Fruit fly (Drosophila melanogaster) whole organism, embryonic: ENCODE results near the gene PolG2.

ENCODE experiments used
- B-H1 ChIP-seq: fragments of 200-800 bp; sonication (Bioruptor generic); IDR thresholded peaks from 3 replicates; pipeline ENCODE4 v1.3.6; 2022; ENCODE audit warnings: missing biosample characterization, missing genetic modification characterization
- CG11456 ChIP-seq: fragments of 200-800 bp; sonication (Bioruptor generic); IDR thresholded peaks from 3 replicates; pipeline ENCODE4 v1.3.6; 2022; ENCODE audit warnings: missing biosample characterization, missing genetic modification characterization
- CG12071 ChIP-seq: fragments of 200-800 bp; sonication (Bioruptor generic); optimal IDR thresholded peaks from 3 replicates; lab custom pipeline; 2018; ENCODE audit warnings: missing biosample characterization, mild to moderate bottlenecking, missing genetic modification characterization
- CG12155 ChIP-seq: fragments of 200-800 bp; sonication (Bioruptor generic); optimal IDR thresholded peaks from 3 replicates; lab custom pipeline; 2016; ENCODE audit warnings: missing biosample characterization, missing genetic modification characterization
- CG1529 ChIP-seq: fragments of 200-800 bp; sonication (Bioruptor generic); optimal IDR thresholded peaks from 3 replicates; lab custom pipeline; 2018; ENCODE audit warnings: missing biosample characterization, missing genetic modification characterization
- CG2712 ChIP-seq: fragments of 200-800 bp; optimal IDR thresholded peaks from 3 replicates; lab custom pipeline; 2019; ENCODE audit warnings: missing biosample characterization, mild to moderate bottlenecking, missing genetic modification characterization, moderate library complexity
- CG30020 ChIP-seq: fragments of 200-800 bp; optimal IDR thresholded peaks from 2 replicates; lab custom pipeline; 2019; ENCODE audit warnings: missing biosample characterization, mild to moderate bottlenecking, missing genetic modification characterization, moderate library complexity
- CG31224 ChIP-seq: fragments of 200-800 bp; sonication (Bioruptor generic); IDR thresholded peaks from 2 replicates; pipeline ENCODE4 v1.3.6; 2022; ENCODE audit warnings: missing biosample characterization, missing genetic modification characterization
- CG32532 ChIP-seq: fragments of 200-800 bp; sonication (Bioruptor generic); IDR thresholded peaks from 2 replicates; pipeline ENCODE4 v1.3.6; 2022; ENCODE audit warnings: missing biosample characterization, missing genetic modification characterization
- CG3838 ChIP-seq: fragments of 200-800 bp; sonication (Bioruptor generic); optimal IDR thresholded peaks from 3 replicates; lab custom pipeline; 2016; ENCODE audit warnings: missing biosample characterization, missing genetic modification characterization
- CG4424 ChIP-seq: fragments of 200-800 bp; sonication (Bioruptor generic); optimal IDR thresholded peaks from 3 replicates; lab custom pipeline; 2016; ENCODE audit warnings: missing biosample characterization, missing genetic modification characterization
- CG7745 ChIP-seq: fragments of 200-800 bp; sonication (Bioruptor generic); optimal IDR thresholded peaks from 2 replicates; lab custom pipeline; 2018; ENCODE audit warnings: missing biosample characterization, mild to moderate bottlenecking, missing genetic modification characterization, moderate library complexity
- CG9817 ChIP-seq: fragments of 200-800 bp; sonication (Bioruptor generic); optimal IDR thresholded peaks from 2 replicates; lab custom pipeline; 2018; ENCODE audit warnings: missing biosample characterization, mild to moderate bottlenecking, missing genetic modification characterization, moderate library complexity
- Dbx ChIP-seq: fragments of 200-800 bp; sonication (Bioruptor generic); IDR thresholded peaks from 3 replicates; pipeline ENCODE4 v1.3.6; 2022; ENCODE audit warnings: missing biosample characterization, missing genetic modification characterization
- Dp ChIP-seq: fragments of 200-800 bp; sonication (Bioruptor generic); optimal IDR thresholded peaks from 2 replicates; lab custom pipeline; 2018; ENCODE audit warnings: missing biosample characterization, mild to moderate bottlenecking, missing genetic modification characterization, moderate library complexity
- E2f1 ChIP-seq: fragments of 200-800 bp; sonication (Bioruptor generic); IDR thresholded peaks from 2 replicates; pipeline ENCODE4 v1.3.6; 2022; ENCODE audit warnings: missing biosample characterization, missing genetic modification characterization
- Gsc ChIP-seq: fragments of 200-800 bp; sonication (Bioruptor generic); IDR thresholded peaks from 2 replicates; pipeline ENCODE4 v1.3.6; 2022; ENCODE audit warnings: missing biosample characterization, missing genetic modification characterization
- HHEX ChIP-seq: fragments of 200-800 bp; sonication (Bioruptor generic); optimal IDR thresholded peaks from 3 replicates; lab custom pipeline; 2017; ENCODE audit warnings: missing biosample characterization, mild to moderate bottlenecking, missing genetic modification characterization, missing genetic modification reagents
- Hand ChIP-seq: fragments of 200-800 bp; sonication (Bioruptor generic); optimal IDR thresholded peaks from 2 replicates; lab custom pipeline; 2017; ENCODE audit warnings: mild to moderate bottlenecking, missing biosample characterization, missing genetic modification reagents, missing genetic modification characterization
- Jarid2 ChIP-seq: fragments of 200-800 bp; sonication (Bioruptor generic); optimal IDR thresholded peaks from 3 replicates; lab custom pipeline; 2017; ENCODE audit warnings: mild to moderate bottlenecking, missing biosample characterization, missing genetic modification reagents, missing genetic modification characterization
- MTF-1 ChIP-seq: fragments of 200-800 bp; sonication (Bioruptor generic); optimal IDR thresholded peaks from 2 replicates; lab custom pipeline; 2018; ENCODE audit warnings: missing biosample characterization, mild to moderate bottlenecking, missing genetic modification characterization, borderline replicate concordance
- Mad ChIP-seq: fragments of 200-800 bp; sonication (Bioruptor generic); optimal IDR thresholded peaks from 2 replicates; lab custom pipeline; 2016; ENCODE audit warnings: missing biosample characterization, missing genetic modification characterization
- Myb ChIP-seq: fragments of 200-800 bp; sonication (Bioruptor generic); optimal IDR thresholded peaks from 2 replicates; lab custom pipeline; 2016; ENCODE audit warnings: missing biosample characterization, missing genetic modification characterization
- Nf-YB ChIP-seq: fragments of 200-800 bp; sonication (Bioruptor generic); optimal IDR thresholded peaks from 3 replicates; lab custom pipeline; 2019; ENCODE audit warnings: missing biosample characterization, mild to moderate bottlenecking, missing genetic modification characterization, moderate library complexity
- Ptx1 ChIP-seq: fragments of 200-800 bp; sonication (Bioruptor generic); IDR thresholded peaks from 2 replicates; pipeline ENCODE4 v1.3.6; 2022; ENCODE audit warnings: missing biosample characterization, missing genetic modification characterization
- Sin3A ChIP-seq: fragments of >200 bp; optimal IDR thresholded peaks from 2 replicates; lab custom pipeline; 2018
- Six4 ChIP-seq: fragments of 200-800 bp; sonication (Bioruptor generic); optimal IDR thresholded peaks from 2 replicates; lab custom pipeline; 2016; ENCODE audit warnings: missing biosample characterization, missing genetic modification characterization
- ab ChIP-seq: fragments of 200-800 bp; sonication (Bioruptor generic); optimal IDR thresholded peaks from 2 replicates; lab custom pipeline; 2016; ENCODE audit warnings: missing biosample characterization, missing genetic modification characterization
- amos ChIP-seq: fragments of 200-800 bp; sonication (Bioruptor generic); IDR thresholded peaks from 2 replicates; pipeline ENCODE4 v1.3.6; 2022; ENCODE audit warnings: missing biosample characterization, missing genetic modification characterization; ENCODE audit not compliant: partially characterized antibody
- ato ChIP-seq: fragments of 200-800 bp; sonication (Bioruptor generic); IDR thresholded peaks from 2 replicates; pipeline ENCODE4 v1.3.6; 2022; ENCODE audit warnings: missing biosample characterization, missing genetic modification characterization; ENCODE audit not compliant: partially characterized antibody
- bab2 ChIP-seq: fragments of 200-800 bp; sonication (Bioruptor generic); optimal IDR thresholded peaks from 2 replicates; lab custom pipeline; 2016; ENCODE audit warnings: missing biosample characterization, missing genetic modification characterization
- da ChIP-seq: fragments of 200-800 bp; sonication (Bioruptor generic); optimal IDR thresholded peaks from 2 replicates; lab custom pipeline; 2016; ENCODE audit warnings: missing biosample characterization, missing genetic modification characterization
- dan ChIP-seq: fragments of 200-800 bp; sonication (Bioruptor generic); IDR thresholded peaks from 2 replicates; pipeline ENCODE4 v1.3.6; 2022; ENCODE audit warnings: missing biosample characterization, missing genetic modification characterization
- fd102C ChIP-seq: fragments of 200-800 bp; sonication (Bioruptor generic); optimal IDR thresholded peaks from 2 replicates; lab custom pipeline; 2018; ENCODE audit warnings: missing biosample characterization, mild to moderate bottlenecking, missing genetic modification characterization, moderate library complexity
- fd64A ChIP-seq: fragments of 200-800 bp; sonication (Bioruptor generic); optimal IDR thresholded peaks from 3 replicates; lab custom pipeline; 2018; ENCODE audit warnings: missing biosample characterization, mild to moderate bottlenecking, missing genetic modification characterization
- gro ChIP-seq: fragments of 200-800 bp; sonication (Bioruptor generic); optimal IDR thresholded peaks from 2 replicates; lab custom pipeline; 2016; ENCODE audit warnings: missing biosample characterization, missing genetic modification characterization
- ind ChIP-seq: fragments of 200-800 bp; sonication (Bioruptor generic); optimal IDR thresholded peaks from 3 replicates; lab custom pipeline; 2016; ENCODE audit warnings: missing biosample characterization, missing genetic modification characterization
- kay ChIP-seq: fragments of 200-800 bp; sonication (Bioruptor generic); optimal IDR thresholded peaks from 2 replicates; lab custom pipeline; 2016; ENCODE audit warnings: missing biosample characterization, missing genetic modification characterization
- mirr ChIP-seq: fragments of 200-800 bp; sonication (Bioruptor generic); optimal IDR thresholded peaks from 3 replicates; lab custom pipeline; 2018; ENCODE audit warnings: missing biosample characterization, mild to moderate bottlenecking, missing genetic modification characterization
- mld ChIP-seq: fragments of 200-800 bp; sonication (Bioruptor generic); IDR thresholded peaks from 3 replicates; pipeline ENCODE4 v1.3.6; 2022; ENCODE audit warnings: missing biosample characterization, missing genetic modification characterization; ENCODE audit not compliant: partially characterized antibody
- rib ChIP-seq: fragments of 200-800 bp; sonication (Bioruptor generic); IDR thresholded peaks from 2 replicates; pipeline ENCODE4 v1.3.6; 2022; ENCODE audit warnings: missing biosample characterization, missing genetic modification characterization
- scrt ChIP-seq: fragments of 200-800 bp; sonication (Bioruptor generic); optimal IDR thresholded peaks from 2 replicates; lab custom pipeline; 2018; ENCODE audit warnings: missing biosample characterization, mild to moderate bottlenecking, missing genetic modification characterization, moderate library complexity
- sr ChIP-seq: fragments of 200-800 bp; sonication (Bioruptor generic); IDR thresholded peaks from 3 replicates; pipeline ENCODE4 v1.3.6; 2022; ENCODE audit warnings: missing biosample characterization, missing genetic modification characterization
- stc ChIP-seq: fragments of 200-800 bp; sonication (Bioruptor generic); IDR thresholded peaks from 2 replicates; pipeline ENCODE4 v1.3.6; 2022; ENCODE audit warnings: missing biosample characterization, missing genetic modification characterization
- sug ChIP-seq: fragments of 200-800 bp; optimal IDR thresholded peaks from 2 replicates; lab custom pipeline; 2019; ENCODE audit warnings: missing biosample characterization, mild to moderate bottlenecking, missing genetic modification characterization, moderate library complexity
- tgo ChIP-seq: fragments of 200-800 bp; sonication (Bioruptor generic); IDR thresholded peaks from 3 replicates; pipeline ENCODE4 v1.3.6; 2022; ENCODE audit warnings: missing biosample characterization, missing genetic modification characterization
- tup ChIP-seq: fragments of 200-800 bp; sonication (Bioruptor generic); optimal IDR thresholded peaks from 2 replicates; lab custom pipeline; 2016; ENCODE audit warnings: missing biosample characterization, mild to moderate bottlenecking, missing genetic modification characterization, moderate library complexity
- tx ChIP-seq: fragments of 200-800 bp; sonication (Bioruptor generic); optimal IDR thresholded peaks from 2 replicates; lab custom pipeline; 2016; ENCODE audit warnings: missing biosample characterization, missing genetic modification characterization
- wek ChIP-seq: fragments of 200-800 bp; sonication (Bioruptor generic); optimal IDR thresholded peaks from 3 replicates; lab custom pipeline; 2018; ENCODE audit warnings: missing biosample characterization, mild to moderate bottlenecking, missing genetic modification characterization, moderate library complexity
- zf30C ChIP-seq: fragments of 200-800 bp; sonication (Bioruptor generic); optimal IDR thresholded peaks from 3 replicates; lab custom pipeline; 2018; ENCODE audit warnings: missing biosample characterization, mild to moderate bottlenecking, missing genetic modification characterization

The PolG2 gene

DNA sequence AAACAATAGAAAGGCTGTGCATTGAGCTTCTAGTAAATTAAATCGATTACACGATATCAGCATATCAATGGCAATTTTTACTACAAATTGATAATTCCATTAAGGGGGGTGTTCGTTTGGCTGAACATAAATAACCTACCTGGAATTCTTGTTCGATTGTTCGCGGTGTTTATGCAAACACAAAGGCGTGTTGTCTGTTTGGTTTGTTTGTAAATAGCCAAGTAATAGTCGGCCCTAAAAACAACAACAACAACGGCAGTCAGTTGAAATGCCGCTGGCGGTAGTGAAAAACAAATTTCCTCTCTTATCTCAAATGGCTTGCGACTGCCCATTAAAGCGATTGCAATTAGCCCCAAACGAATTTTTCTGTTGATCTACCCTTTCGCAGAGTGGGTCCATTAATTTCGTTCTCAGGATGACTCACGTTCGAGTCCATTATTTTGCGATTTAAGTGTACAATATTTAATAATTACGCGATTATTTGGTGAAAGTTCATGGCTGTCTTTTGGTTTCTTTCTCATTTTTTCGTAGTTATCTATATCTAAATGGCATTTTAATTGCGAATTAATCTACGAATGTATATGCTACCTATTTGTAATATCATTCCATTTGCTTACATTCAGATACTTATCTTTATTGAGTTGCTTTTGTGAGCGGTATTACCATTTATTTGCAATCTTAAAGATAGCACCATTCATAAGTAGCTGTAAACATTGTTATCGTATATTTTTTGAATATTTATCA, 5.9 kb upstream of the PolG2 start (continued):
- TF ChIP-seq Mad (GFP tag; lab: Kevin White, UChicago) (no peak), CG32532 (peak; percentile 29; the same call in 1 of the 2 replicates), Hand (GFP tag; lab: Kevin White, UChicago) (peak; percentile 27), HHEX (peak; percentile 56), CG9817 (peak; percentile 18), CG4424 (GFP tag; lab: Kevin White, UChicago) (no peak), amos (no peak), tx (GFP tag; lab: Kevin White, UChicago) (no peak), B-H1 (no peak), Six4 (GFP tag; lab: Kevin White, UChicago) (no peak), CG7745 (no peak), CG2712 (tag; lab: Kevin White, UChicago) (peak; percentile 13), Gsc (no peak), ab (no peak), Nf-YB (GFP tag; lab: Kevin White, UChicago) (no peak), gro (GFP tag; lab: Kevin White, UChicago) (no peak), E2f1 (GFP tag; lab: Robert Waterston, UW) (no peak), scrt (peak; percentile 17), CG3838 (GFP tag; lab: Kevin White, UChicago) (peak; percentile 38), CG12155 (GFP tag; lab: Kevin White, UChicago) (no peak), fd102C (GFP tag; lab: Kevin White, UChicago) (peak; percentile 46), ato (GFP tag; lab: Robert Waterston, UW) (no peak), Jarid2 (no peak), CG30020 (tag; lab: Kevin White, UChicago) (no peak), CG12071 (GFP tag; lab: Kevin White, UChicago) (peak; percentile 5), sr (GFP tag; lab: Robert Waterston, UW) (0 out of 3 replicates have a peak, but pooled peaks have one; percentile 20), stc (GFP tag; lab: Robert Waterston, UW) (0 out of 2 replicates have a peak, but pooled peaks have one; percentile 18), kay (GFP tag; lab: Kevin White, UChicago) (no peak), Myb (GFP tag; lab: Kevin White, UChicago) (no peak), rib (GFP tag; lab: Robert Waterston, UW) (no peak), Sin3A (lab: Kevin White, UChicago) (no peak), CG1529 (GFP tag; lab: Kevin White, UChicago) (no peak), sug (peak; percentile 41), Dbx (GFP tag; lab: Robert Waterston, UW) (0 out of 3 replicates have a peak, but pooled peaks have one; percentile 29), da (GFP tag; lab: Kevin White, UChicago) (no peak), fd64A (peak; percentile 38), mld (GFP tag; lab: Robert Waterston, UW) (no peak), CG31224 (GFP tag; lab: Robert Waterston, UW) (no peak), tup (no peak), bab2 (GFP tag; lab: Kevin White, UChicago) (no peak), dan (GFP tag; lab: Robert Waterston, UW) (no peak), Ptx1 (GFP tag; lab: Robert Waterston, UW) (no peak), CG11456 (GFP tag; lab: Robert Waterston, UW) (no peak), mirr (GFP tag; lab: Kevin White, UChicago) (peak; percentile 83), ind (no peak), tgo (GFP tag; lab: Robert Waterston, UW) (0 out of 3 replicates have a peak, but pooled peaks have one; percentile 14), zf30C (no peak), wek (GFP tag; lab: Kevin White, UChicago) (peak; percentile 44), Dp (GFP tag; lab: Kevin White, UChicago) (no peak), MTF-1 (peak; percentile 5)
